Worm (Caenorhabditis elegans) whole organism, L2 larva: ENCODE results near the gene ZC196.4.

Experiments used
- F13H6.1 ChIP-seq: sonication (generic microtip); optimal IDR thresholded peaks from 2 replicates; lab custom pipeline; 2016; ENCODE audit warnings: missing genetic modification characterization, missing compliant biosample characterization
- aly-2 ChIP-seq: fragments of 150-350 bp; optimal IDR thresholded peaks from 2 replicates; lab custom pipeline; 2014; ENCODE audit warnings: missing biosample characterization, missing genetic modification characterization
- egl-27 ChIP-seq: sonication (generic microtip); optimal IDR thresholded peaks from 3 replicates; lab custom pipeline; 2017; ENCODE audit warnings: missing biosample characterization, missing genetic modification reagents, missing genetic modification characterization
- mbf-1 ChIP-seq: sonication (generic microtip); optimal IDR thresholded peaks from 2 replicates; lab custom pipeline; 2017; ENCODE audit warnings: missing biosample characterization, missing genetic modification characterization
- zag-1 ChIP-seq: fragments of 150-350 bp; optimal IDR thresholded peaks from 2 replicates; lab custom pipeline; 2014; ENCODE audit warnings: missing biosample characterization, missing genetic modification characterization

DNA sequence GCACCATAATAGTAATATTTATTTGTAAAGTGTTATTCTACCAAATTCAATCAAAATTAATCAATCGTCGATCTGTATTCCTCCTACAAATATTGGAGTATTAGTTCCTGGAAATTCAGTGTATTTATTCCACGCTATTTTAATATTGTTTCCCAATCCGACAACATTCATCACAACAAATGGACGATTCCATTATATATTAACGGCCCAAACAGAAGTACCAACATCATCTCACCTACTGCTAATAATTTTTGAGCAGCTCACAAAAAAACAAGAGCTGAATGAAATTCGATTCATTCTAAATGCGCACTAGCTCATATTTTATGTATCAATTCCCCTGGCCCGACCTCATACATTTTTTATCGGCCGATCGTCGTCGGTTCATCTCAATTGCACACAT is 34.1 kb downstream of the ZC196.4 start:
- TF ChIP-seq aly-2 (tag; lab: Kevin White, UChicago) = no peak
- TF ChIP-seq zag-1 = no peak
- TF ChIP-seq mbf-1 (tag; lab: Kevin White, UChicago) = no peak
- no peak for TF ChIP-seq F13H6.1 (tag; lab: Kevin White, UChicago)
- no peak for TF ChIP-seq egl-27 (tag; lab: Kevin White, UChicago)
